Worm (Caenorhabditis elegans): ENCODE results near the gene spe-39.

DNA sequence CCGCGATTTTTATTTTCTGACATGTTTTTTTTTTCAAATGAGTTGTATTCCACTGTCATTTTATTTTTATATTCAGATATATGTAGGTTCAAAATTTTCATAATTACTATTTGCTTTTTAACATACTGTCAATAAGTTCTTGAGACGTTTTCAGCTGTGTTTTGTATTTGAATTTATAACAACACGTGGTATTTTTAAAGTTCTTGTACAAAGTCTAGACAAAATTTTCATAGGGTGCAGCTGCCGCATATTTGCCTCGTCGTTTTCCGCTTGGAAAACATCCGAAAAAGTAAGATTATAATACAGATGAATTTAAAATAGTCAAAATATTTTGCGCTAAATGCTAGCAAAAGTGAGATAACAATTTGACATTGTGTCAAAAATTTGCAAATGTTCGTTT lies 43.5 kb downstream of the spe-39 start, which contains the start of gene dmsr-15:
- TF ChIP-seq him-1 (tag; optimal IDR thresholded peaks at IDR 0.05) (no peak), W03F9.2 (tag; optimal IDR thresholded peaks at IDR 0.05) (no peak)
